Worm (Caenorhabditis elegans) whole organism, late embryonic: ENCODE measurements around the gene C04B4.6.

ENCODE experiments used
- T23F11.4 ChIP-seq: fragments of 200-800 bp; sonication (Bioruptor generic); optimal IDR thresholded peaks from 2 replicates; lab custom pipeline; 2018; ENCODE audit warnings: mild to moderate bottlenecking, missing genetic modification characterization, missing compliant biosample characterization
- Y22D7AL.16 ChIP-seq: sonication (generic microtip); optimal IDR thresholded peaks from 2 replicates; lab custom pipeline; 2016; ENCODE audit warnings: missing genetic modification characterization, missing compliant biosample characterization
- ama-1 ChIP-seq: fragments of 150-350 bp; optimal IDR thresholded peaks from 2 replicates; lab custom pipeline; 2014
- ceh-48 ChIP-seq: sonication (generic microtip); optimal IDR thresholded peaks from 2 replicates; lab custom pipeline; 2016; ENCODE audit warnings: missing genetic modification characterization, inconsistent platforms, missing compliant biosample characterization
- nhr-232 ChIP-seq: sonication (generic microtip); optimal IDR thresholded peaks from 2 replicates; lab custom pipeline; 2016; ENCODE audit warnings: missing genetic modification characterization, missing compliant biosample characterization
- pat-9 ChIP-seq: fragments of 200-800 bp; sonication (Bioruptor generic); optimal IDR thresholded peaks from 2 replicates; lab custom pipeline; 2018; ENCODE audit warnings: mild to moderate bottlenecking, missing genetic modification characterization, moderate library complexity, missing compliant biosample characterization
- zip-5 ChIP-seq: sonication (generic microtip); optimal IDR thresholded peaks from 2 replicates; lab custom pipeline; 2016; ENCODE audit warnings: missing genetic modification characterization, missing compliant biosample characterization

- TF ChIP-seq zip-5 (tag; lab: Kevin White, UChicago) = no peak
- TF ChIP-seq nhr-232 (tag; lab: Kevin White, UChicago) = no peak
- no peak for TF ChIP-seq ceh-48 (tag; lab: Kevin White, UChicago)
- TF ChIP-seq pat-9 (tag; lab: Kevin White, UChicago) = no peak
- TF ChIP-seq Y22D7AL.16 (tag; lab: Kevin White, UChicago) = no peak
- TF ChIP-seq T23F11.4 (GFP tag; lab: Kevin White, UChicago) = no peak
- no peak for TF ChIP-seq ama-1 (lab: Kevin White, UChicago)
These were observed 28.8 kb upstream of the C04B4.6 start for ce11 chrX:12304231-12304630.
